Worm (Caenorhabditis elegans) whole organism, L4 larva: Measurements from ENCODE around the gene exc-7.

Experiments used
- F26F4.8 ChIP-seq: fragments of 200-800 bp; sonication (Bioruptor generic); conservative IDR thresholded peaks from 2 replicates; pipeline ENCODE4 v1.3.6; 2022; ENCODE audit warnings: missing genetic modification characterization, missing compliant biosample characterization
- T26A8.4 ChIP-seq: fragments of 200-800 bp; sonication (Bioruptor generic); IDR thresholded peaks from 2 replicates; pipeline ENCODE4 v1.3.6; 2022; ENCODE audit warnings: missing genetic modification characterization, missing compliant biosample characterization
- Y105C5A.15 ChIP-seq: fragments of 200-800 bp; sonication (Bioruptor generic); IDR thresholded peaks from 2 replicates; pipeline ENCODE4 v1.3.6; 2022; ENCODE audit warnings: missing genetic modification characterization, missing compliant biosample characterization
- Y48G9A.11 ChIP-seq: fragments of 200-800 bp; sonication (Bioruptor generic); IDR thresholded peaks from 2 replicates; pipeline ENCODE4 v1.3.6; 2022; ENCODE audit warnings: missing genetic modification reagents, missing genetic modification characterization, missing compliant biosample characterization
- aha-1 ChIP-seq: fragments of 150-350 bp; peaks from one replicate; lab custom pipeline; 2014; ENCODE audit warnings: missing biosample characterization, missing genetic modification characterization
- ama-1 ChIP-seq: fragments of 150-350 bp; optimal IDR thresholded peaks from 2 replicates; lab custom pipeline; 2014; ENCODE audit warnings: inconsistent platforms, mixed read lengths
- arid-1 ChIP-seq: fragments of 200-800 bp; sonication (Bioruptor generic); conservative IDR thresholded peaks from 2 replicates; pipeline ENCODE4 v1.3.6; 2022; ENCODE audit warnings: missing genetic modification reagents, missing genetic modification characterization, missing compliant biosample characterization
- ceh-28 ChIP-seq: fragments of 150-350 bp; optimal IDR thresholded peaks from 2 replicates; lab custom pipeline; 2014; ENCODE audit warnings: missing biosample characterization, missing genetic modification reagents, missing genetic modification characterization
- ceh-62 ChIP-seq: sonication (generic microtip); optimal IDR thresholded peaks from 2 replicates; lab custom pipeline; 2017; ENCODE audit warnings: missing biosample characterization, missing genetic modification characterization
- daf-16 ChIP-seq, 3 experiments: sonication (generic microtip); optimal IDR thresholded peaks; 2 replicates each; lab custom pipeline; 2016 to 2017; ENCODE audit warnings: missing genetic modification characterization in 3 of 3, missing genetic modification reagents in 3 of 3, mild to moderate bottlenecking in 2 of 3, missing compliant biosample characterization in 2 of 3, missing biosample characterization in 1 of 3, moderate library complexity in 1 of 3
- dmd-6 ChIP-seq: fragments of 200-800 bp; sonication (Bioruptor generic); IDR thresholded peaks from 2 replicates; pipeline ENCODE4 v1.3.6; 2022; ENCODE audit warnings: missing genetic modification reagents, missing genetic modification characterization, missing compliant biosample characterization
- dve-1 ChIP-seq: sonication (generic microtip); optimal IDR thresholded peaks from 2 replicates; lab custom pipeline; 2017; ENCODE audit warnings: antibody characterized with exemption, mild to moderate bottlenecking, missing genetic modification characterization, missing compliant biosample characterization; ENCODE audit not compliant: insufficient read depth
- gei-8 ChIP-seq: fragments of 200-800 bp; sonication (Bioruptor generic); optimal IDR thresholded peaks from 2 replicates; lab custom pipeline; 2018; ENCODE audit warnings: mild to moderate bottlenecking, missing genetic modification characterization, missing compliant biosample characterization
- hif-1 ChIP-seq, 2 experiments: sonication (generic microtip); optimal IDR thresholded peaks; 2 replicates each; lab custom pipeline; 2016 to 2017; ENCODE audit warnings: missing compliant biosample characterization in 2 of 2, missing genetic modification characterization in 2 of 2, missing genetic modification reagents in 2 of 2, missing genotype in 2 of 2, mild to moderate bottlenecking in 1 of 2
- hlh-11 ChIP-seq: fragments of 200-800 bp; sonication (Bioruptor generic); optimal IDR thresholded peaks from 2 replicates; lab custom pipeline; 2018; ENCODE audit warnings: mild to moderate bottlenecking, missing genetic modification characterization, missing compliant biosample characterization
- hlh-30 ChIP-seq: sonication (generic microtip); optimal IDR thresholded peaks from 2 replicates; lab custom pipeline; 2017; ENCODE audit warnings: antibody characterized with exemption, mild to moderate bottlenecking, missing genetic modification characterization, missing compliant biosample characterization; ENCODE audit not compliant: insufficient read depth
- lin-39 ChIP-seq: fragments of 150-350 bp; optimal IDR thresholded peaks from 2 replicates; lab custom pipeline; 2014; ENCODE audit warnings: missing biosample characterization, missing genetic modification reagents, missing genetic modification characterization
- lsy-2 ChIP-seq, 2 experiments: fragments of 150-350 bp in 1 of 2; sonication (generic microtip) in 1 of 2; optimal IDR thresholded peaks; 2 replicates each; lab custom pipeline; 2014 to 2017; ENCODE audit warnings: missing biosample characterization in 2 of 2, missing genetic modification characterization in 2 of 2
- mdl-1 ChIP-seq, 2 experiments: fragments of 150-350 bp in 1 of 2; sonication (generic microtip) in 1 of 2; optimal IDR thresholded peaks; 2 replicates each; lab custom pipeline; 2014 to 2017; ENCODE audit warnings: missing biosample characterization in 2 of 2, missing genetic modification characterization in 2 of 2
- mdt-29 ChIP-seq: fragments of 200-800 bp; sonication (Bioruptor generic); IDR thresholded peaks from 2 replicates; pipeline ENCODE4 v1.3.6; 2022; ENCODE audit warnings: missing genetic modification reagents, missing genetic modification characterization, missing compliant biosample characterization
- mxl-3 ChIP-seq: fragments of 200-800 bp; sonication (Bioruptor generic); optimal IDR thresholded peaks from 2 replicates; lab custom pipeline; 2018; ENCODE audit warnings: mild to moderate bottlenecking, missing genetic modification characterization, missing compliant biosample characterization
- nhr-102 ChIP-seq: sonication (generic microtip); optimal IDR thresholded peaks from 2 replicates; lab custom pipeline; 2016; ENCODE audit warnings: mild to moderate bottlenecking, missing genetic modification characterization, moderate library complexity, missing compliant biosample characterization
- nhr-28 ChIP-seq: fragments of 150-350 bp; optimal IDR thresholded peaks from 2 replicates; lab custom pipeline; 2014; ENCODE audit warnings: missing biosample characterization, missing genetic modification characterization
- nhr-76 ChIP-seq: fragments of 150-350 bp; optimal IDR thresholded peaks from 2 replicates; lab custom pipeline; 2014; ENCODE audit warnings: missing biosample characterization, missing genetic modification characterization
- php-3 ChIP-seq: fragments of 200-800 bp; sonication (Bioruptor generic); IDR thresholded peaks from 2 replicates; pipeline ENCODE4 v1.3.6; 2022; ENCODE audit warnings: missing genetic modification reagents, missing genetic modification characterization, missing compliant biosample characterization
- pqm-1 ChIP-seq: sonication (generic microtip); optimal IDR thresholded peaks from 2 replicates; lab custom pipeline; 2017; ENCODE audit warnings: missing biosample characterization, missing genetic modification characterization
- rbr-2 ChIP-seq: sonication (generic microtip); optimal IDR thresholded peaks from 2 replicates; lab custom pipeline; 2016; ENCODE audit warnings: missing genotype, missing genetic modification characterization, missing compliant biosample characterization
- saeg-2 ChIP-seq: fragments of 200-800 bp; sonication (Bioruptor generic); IDR thresholded peaks from 2 replicates; pipeline ENCODE4 v1.3.6; 2022; ENCODE audit warnings: missing genetic modification reagents, missing genetic modification characterization, missing compliant biosample characterization
- tag-97 ChIP-seq: fragments of 200-800 bp; sonication (Bioruptor generic); IDR thresholded peaks from 2 replicates; pipeline ENCODE4 v1.3.6; 2022; ENCODE audit warnings: missing genetic modification characterization, missing compliant biosample characterization
- tra-1 ChIP-seq: fragments of 200-800 bp; sonication (Bioruptor generic); IDR thresholded peaks from 2 replicates; pipeline ENCODE4 v1.3.6; 2022; ENCODE audit warnings: missing genetic modification reagents, missing genetic modification characterization, missing compliant biosample characterization
- unc-62 ChIP-seq, 3 experiments: fragments of 150-350 bp in 1 of 3; sonication (generic microtip); optimal IDR thresholded peaks in 2 of 3; peaks in 1 of 3; 1 replicate in 1 of 3; 2 replicates in 2 of 3; lab custom pipeline; 2014 to 2017; ENCODE audit warnings: missing biosample characterization in 3 of 3, missing genetic modification characterization in 3 of 3, missing genetic modification reagents in 3 of 3, missing genotype in 1 of 3
- zfp-3 ChIP-seq: fragments of 200-800 bp; sonication (Bioruptor generic); conservative IDR thresholded peaks from 2 replicates; pipeline ENCODE4 v1.3.6; 2022; ENCODE audit warnings: missing genetic modification reagents, missing genetic modification characterization, missing compliant biosample characterization

The exc-7 gene

DNA sequence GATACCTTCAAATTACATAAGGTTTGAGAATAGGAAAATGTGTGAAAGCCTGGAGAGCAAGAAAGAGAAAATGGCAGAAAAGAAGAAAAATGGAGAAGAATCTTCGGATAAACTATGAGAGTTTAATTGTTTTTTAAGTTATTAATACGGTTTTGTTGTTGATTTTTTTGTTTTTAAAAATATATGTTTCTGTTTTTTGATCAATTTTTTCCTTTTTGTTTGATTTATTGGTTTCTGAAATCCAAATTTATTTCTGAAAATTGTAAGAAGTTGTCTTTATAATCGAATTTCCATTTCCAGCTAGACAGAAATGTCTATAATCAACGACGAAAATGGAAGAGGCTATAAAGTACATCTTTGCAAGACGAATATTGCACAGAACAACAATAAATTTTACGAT is 17.0 kb downstream of the exc-7 start, which contains the start of gene parp-2:
TSS of gene parp-2 (plus strand) at position 301 of the 400 bp plus-strand sequence.
- no peak for TF ChIP-seq nhr-102 (tag; lab: Kevin White, UChicago)

DNA sequence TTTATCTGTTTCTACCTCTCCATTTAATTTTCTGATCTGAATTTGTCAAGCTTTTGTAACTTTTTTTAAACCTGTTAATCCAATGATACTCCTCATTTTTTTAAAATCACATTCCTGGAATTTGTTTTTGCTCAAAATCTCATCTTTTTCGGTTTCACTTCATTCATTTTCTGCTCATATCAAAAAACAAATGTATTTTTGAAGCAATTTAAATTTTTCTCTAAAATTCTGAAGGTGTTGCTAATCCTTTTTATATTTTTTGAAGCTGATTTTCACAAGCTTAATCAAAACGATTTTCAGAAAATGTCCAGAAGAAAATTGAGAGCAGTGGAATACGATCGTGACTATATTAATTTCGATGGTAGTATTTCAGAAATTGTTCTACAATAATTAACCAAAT is 19.2 kb downstream of the exc-7 start, which contains the start of gene E02H1.5:
TSS of gene E02H1.5 (plus strand) at position 301 of the 400 bp plus-strand sequence.
- TF ChIP-seq tag-97 (GFP tag; lab: Robert Waterston, UW) (no peak), T26A8.4 (no peak), nhr-76 (tag; lab: Kevin White, UChicago) (no peak)

- TF ChIP-seq mdt-29 (GFP tag; lab: Robert Waterston, UW) (no peak), dmd-6 (GFP tag; lab: Robert Waterston, UW) (no peak), ceh-62 (tag; lab: Kevin White, UChicago) (no peak), mxl-3 (GFP tag; lab: Kevin White, UChicago) (no peak), mdl-1 (tag; optimal IDR thresholded peaks at IDR 0.05; lab: Kevin White, UChicago) (no peak), Y105C5A.15 (GFP tag; lab: Robert Waterston, UW) (no peak), ama-1 (lab: Kevin White, UChicago) (no peak)
Measured at ce11 chrII:9596401-9596800, 20.6 kb downstream of the exc-7 start, which contains the start of gene E02H1.6. Gene E02H1.6 (plus strand): TSS chrII:9596701.

DNA sequence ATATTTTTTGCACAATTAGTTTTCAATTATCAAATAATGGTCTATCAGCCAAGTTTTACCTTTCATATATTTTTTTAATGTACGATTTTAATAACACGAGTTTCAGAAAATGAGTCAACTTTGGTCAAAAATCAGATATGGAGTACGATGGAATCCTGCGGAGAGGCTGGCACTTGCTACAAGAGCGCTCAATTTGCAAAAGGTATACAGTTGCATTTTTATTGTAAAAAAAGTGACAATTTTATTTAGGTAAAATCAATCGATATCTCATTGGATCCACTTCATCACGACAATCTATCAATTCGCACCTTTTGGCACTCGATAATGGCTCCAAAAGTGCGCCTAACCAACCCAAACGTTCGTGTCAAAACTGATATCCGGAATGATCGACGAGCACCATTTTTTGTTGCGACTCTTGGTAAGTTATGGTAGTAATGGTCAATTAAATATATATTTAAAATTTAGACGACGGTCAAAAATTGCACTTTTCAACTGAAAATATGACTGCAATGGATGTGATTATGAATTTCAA is 21.8 kb downstream of the exc-7 start, which contains the start of gene mrpl-53:
TSS of gene mrpl-53 (plus strand) at position 107 of the 532 bp plus-strand sequence.
- TF ChIP-seq hlh-11 (no peak), saeg-2 (GFP tag; lab: Robert Waterston, UW) (no peak), hif-1 (tag; optimal IDR thresholded peaks at IDR 0.05; lab: Kevin White, UChicago) (peak in 1 of 2 experiments; percentile 8), zfp-3 (GFP tag; lab: Robert Waterston, UW) (0 out of 2 replicates have a peak, but pooled peaks have one; percentile 65), daf-16 (GFP tag; optimal IDR thresholded peaks at IDR 0.05; lab: Kevin White, UChicago) (peak in 1 of 2 experiments; percentile 8), daf-16 (tag; optimal IDR thresholded peaks at IDR 0.05; lab: Kevin White, UChicago) (no peak), ama-1 (lab: Kevin White, UChicago) (peak; percentile 6), lsy-2 (tag; optimal IDR thresholded peaks at IDR 0.05; lab: Kevin White, UChicago) (no peak), aha-1 (tag; lab: Kevin White, UChicago) (peak; percentile 92), arid-1 (GFP tag; lab: Robert Waterston, UW) (0 out of 2 replicates have a peak, but pooled peaks have one; percentile 7), rbr-2 (no peak), dve-1 (peak; percentile 1), lin-39 (tag; lab: Kevin White, UChicago) (no peak), tra-1 (GFP tag; lab: Robert Waterston, UW) (no peak)

- TF ChIP-seq unc-62 (GFP tag; optimal IDR thresholded peaks at IDR 0.05 in 1 of 2; lab: Kevin White, UChicago) (no peak), unc-62 (tag; optimal IDR thresholded peaks at IDR 0.05; lab: Kevin White, UChicago) (no peak), mdl-1 (tag; optimal IDR thresholded peaks at IDR 0.05; lab: Kevin White, UChicago) (peak in 1 of 2 experiments; percentile 42), mdt-29 (GFP tag; lab: Robert Waterston, UW) (no peak), zfp-3 (GFP tag; lab: Robert Waterston, UW) (0 out of 2 replicates have a peak, but pooled peaks have one; percentile 1), pqm-1 (peak; percentile 48), dve-1 (peak; percentile 53), F26F4.8 (GFP tag; lab: Robert Waterston, UW) (no peak), ceh-28 (tag; lab: Kevin White, UChicago) (no peak), saeg-2 (GFP tag; lab: Robert Waterston, UW) (0 out of 2 replicates have a peak, but pooled peaks have one; percentile 19), nhr-28 (tag; lab: Kevin White, UChicago) (peak; percentile 37), mxl-3 (GFP tag; lab: Kevin White, UChicago) (peak; percentile 23), hlh-30 (peak; percentile 26), Y48G9A.11 (no peak), rbr-2 (no peak), dmd-6 (GFP tag; lab: Robert Waterston, UW) (peak; percentile 25), php-3 (GFP tag; lab: Robert Waterston, UW) (peak; percentile 13; the same call in 1 of the 2 replicates), gei-8 (GFP tag; lab: Kevin White, UChicago) (no peak), daf-16 (GFP tag; optimal IDR thresholded peaks at IDR 0.05; lab: Kevin White, UChicago) (no peak), daf-16 (tag; optimal IDR thresholded peaks at IDR 0.05; lab: Kevin White, UChicago) (peak; percentile 70)
Measured at ce11 chrII:9600022-9600722, 24.4 kb downstream of the exc-7 start.
